Worm (Caenorhabditis elegans): ENCODE data around the gene F26G1.10.

F26G1.10 gene

DNA sequence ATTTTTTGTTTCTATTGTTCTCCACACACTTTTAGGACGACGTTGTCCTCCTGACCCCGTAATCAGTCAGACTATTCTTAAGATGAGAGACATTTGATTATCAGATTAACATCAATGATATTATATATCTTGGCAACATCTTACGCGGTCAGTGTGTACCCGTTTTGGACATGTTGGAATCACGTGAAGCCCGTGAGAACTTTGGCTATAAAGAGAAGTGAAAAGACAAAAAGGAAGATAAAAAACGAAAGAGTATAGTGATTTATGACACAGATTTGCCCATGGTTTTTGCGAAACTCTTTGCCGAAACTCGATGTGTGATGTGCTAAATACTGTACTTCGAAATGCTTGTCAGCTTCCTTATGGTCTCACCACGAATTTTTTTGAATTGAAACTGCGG lies 28.9 kb upstream of the F26G1.10 start (continued):
- no peak for TF ChIP-seq ZK546.5 (tag; optimal IDR thresholded peaks at IDR 0.05)
- peak; percentile 59 for TF ChIP-seq nhr-10 (tag; optimal IDR thresholded peaks at IDR 0.05)
- no peak for TF ChIP-seq zip-11 (GFP tag; IDR thresholded peaks at IDR 0.05)
- TF ChIP-seq nhr-76 (tag; optimal IDR thresholded peaks at IDR 0.05): no peak
- TF ChIP-seq F26F4.8 (GFP tag; conservative IDR thresholded peaks at IDR 0.05): no peak
- TF ChIP-seq rbr-2 (tag; optimal IDR thresholded peaks at IDR 0.05): no peak
- TF ChIP-seq ZK337.2 (GFP tag; IDR thresholded peaks at IDR 0.05): no peak
- TF ChIP-seq ceh-20 (GFP tag; IDR thresholded peaks at IDR 0.05): peak; percentile 59; the same call in 1 of the 2 replicates
- TF ChIP-seq Y75B8A.6 (GFP tag; IDR thresholded peaks at IDR 0.05): no peak
- TF ChIP-seq aha-1 (tag): peak; percentile 84
- peak; percentile 72 for TF ChIP-seq mxl-3 (GFP tag; optimal IDR thresholded peaks at IDR 0.05)
- TF ChIP-seq Y48G9A.11 (GFP tag; IDR thresholded peaks at IDR 0.05): no peak
- TF ChIP-seq nhr-111 (GFP tag; optimal IDR thresholded peaks at IDR 0.05): no peak
- TF ChIP-seq cey-2 (tag; optimal IDR thresholded peaks at IDR 0.05; ENCODE audit: borderline replicate concordance, insufficient read depth): no peak
- TF ChIP-seq nhr-41 (GFP tag; IDR thresholded peaks at IDR 0.05): no peak
- TF ChIP-seq egl-43 (GFP tag; IDR thresholded peaks at IDR 0.05): no peak
- TF ChIP-seq dmd-6 (GFP tag; IDR thresholded peaks at IDR 0.05): peak; percentile 30; the same call in 1 of the 2 replicates
- TF ChIP-seq snpc-4 (tag; optimal IDR thresholded peaks at IDR 0.05): no peak
- TF ChIP-seq nhr-77 (tag; optimal IDR thresholded peaks at IDR 0.05): peak; percentile 8
- peak; percentile 63 for TF ChIP-seq hlh-30 (tag; optimal IDR thresholded peaks at IDR 0.05; ENCODE audit: insufficient read depth)
- no peak for TF ChIP-seq jun-1 (tag; optimal IDR thresholded peaks at IDR 0.05)
- peak; percentile 50 for TF ChIP-seq mep-1 (tag; optimal IDR thresholded peaks at IDR 0.05)
- TF ChIP-seq tag-97 (GFP tag; IDR thresholded peaks at IDR 0.05): no peak
- no peak for TF ChIP-seq zip-2 (tag; optimal IDR thresholded peaks at IDR 0.05)
- no peak for TF ChIP-seq D1046.2 (GFP tag; IDR thresholded peaks at IDR 0.05)
- TF ChIP-seq F10B5.3 (tag; optimal IDR thresholded peaks at IDR 0.05): no peak
- TF ChIP-seq spr-1 (tag; optimal IDR thresholded peaks at IDR 0.05): no peak
- TF ChIP-seq nhr-25 (tag; optimal IDR thresholded peaks at IDR 0.05; ENCODE audit: borderline replicate concordance, insufficient read depth): no peak
- TF ChIP-seq hif-1 (tag; optimal IDR thresholded peaks at IDR 0.05): no peak
- peak; percentile 34 for TF ChIP-seq dve-1 (tag; optimal IDR thresholded peaks at IDR 0.05; ENCODE audit: insufficient read depth)
- TF ChIP-seq skn-1 (tag; optimal IDR thresholded peaks at IDR 0.05): no peak
- TF ChIP-seq ctbp-1 (GFP tag; IDR thresholded peaks at IDR 0.05): no peak
- TF ChIP-seq arid-1 (GFP tag; conservative IDR thresholded peaks at IDR 0.05): no peak
- no peak for TF ChIP-seq daf-12 (tag; optimal IDR thresholded peaks at IDR 0.05)
- TF ChIP-seq ces-1 (GFP tag; optimal IDR thresholded peaks at IDR 0.05): no peak
- TF ChIP-seq lin-13 (GFP tag; optimal IDR thresholded peaks at IDR 0.05): no peak
- peak; percentile 95 for TF ChIP-seq nhr-48 (tag; optimal IDR thresholded peaks at IDR 0.05)
- TF ChIP-seq egl-27 (tag; optimal IDR thresholded peaks at IDR 0.05): no peak
- TF ChIP-seq madf-9 (GFP tag; conservative IDR thresholded peaks at IDR 0.05): no peak
- TF ChIP-seq T20F7.1 (GFP tag; optimal IDR thresholded peaks at IDR 0.05): no peak
- TF ChIP-seq zag-1 (tag; optimal IDR thresholded peaks at IDR 0.05): no peak
- no peak for TF ChIP-seq ceh-62 (tag; optimal IDR thresholded peaks at IDR 0.05)
- TF ChIP-seq lin-38 (GFP tag; IDR thresholded peaks at IDR 0.05): no peak
- TF ChIP-seq madf-5 (GFP tag; IDR thresholded peaks at IDR 0.05): no peak
- TF ChIP-seq F44E2.7 (GFP tag; IDR thresholded peaks at IDR 0.05): no peak
- no peak for TF ChIP-seq pha-4 (GFP tag; IDR thresholded peaks at IDR 0.05)
- no peak for TF ChIP-seq pha-4 (tag; optimal IDR thresholded peaks at IDR 0.05)
- TF ChIP-seq nhr-28 (tag; optimal IDR thresholded peaks at IDR 0.05): peak; percentile 77
- TF ChIP-seq lin-15B (tag; optimal IDR thresholded peaks at IDR 0.05): no peak
- TF ChIP-seq lin-39 (tag; optimal IDR thresholded peaks at IDR 0.05): no peak
- TF ChIP-seq Y5F2A.4 (GFP tag; optimal IDR thresholded peaks at IDR 0.05): no peak
- no peak for TF ChIP-seq unc-130 (GFP tag; optimal IDR thresholded peaks at IDR 0.05)

All from whole organism, L4 larva.